Worm (Caenorhabditis elegans) whole organism, midembryonic: Measurements from ENCODE around the gene ptp-4A2.

Source experiments
- T22C8.4 ChIP-seq: fragments of 200-800 bp; sonication (Bioruptor generic); IDR thresholded peaks from 2 replicates; pipeline ENCODE4 v1.3.6; 2022; ENCODE audit warnings: missing genetic modification characterization, missing compliant biosample characterization
- cog-1 ChIP-seq: sonication (generic microtip); optimal IDR thresholded peaks from 2 replicates; lab custom pipeline; 2016; ENCODE audit warnings: missing genetic modification characterization, missing compliant biosample characterization
- flt-1 ChIP-seq: fragments of 200-800 bp; sonication (Bioruptor generic); IDR thresholded peaks from 2 replicates; pipeline ENCODE4 v1.3.6; 2022; ENCODE audit warnings: missing genetic modification characterization, missing compliant biosample characterization
- klf-2 ChIP-seq: fragments of 200-800 bp; sonication (Bioruptor generic); conservative IDR thresholded peaks from 2 replicates; pipeline ENCODE4 v1.3.6; 2022; ENCODE audit warnings: missing genetic modification reagents, missing genetic modification characterization, missing compliant biosample characterization
- med-1 ChIP-seq: sonication (generic microtip); optimal IDR thresholded peaks from 2 replicates; lab custom pipeline; 2017; ENCODE audit warnings: missing genetic modification characterization, mild to moderate bottlenecking, missing compliant biosample characterization, antibody characterized with exemption, missing genetic modification reagents; ENCODE audit not compliant: insufficient read depth
- ref-1 ChIP-seq: fragments of 200-800 bp; sonication (Bioruptor generic); conservative IDR thresholded peaks from 2 replicates; pipeline ENCODE4 v1.3.6; 2022; ENCODE audit warnings: missing genetic modification reagents, missing genetic modification characterization, missing compliant biosample characterization
- tab-1 ChIP-seq: fragments of 200-800 bp; sonication (Bioruptor generic); IDR thresholded peaks from 2 replicates; pipeline ENCODE4 v1.3.6; 2022; ENCODE audit warnings: missing genetic modification characterization, missing compliant biosample characterization

ce11 chrX:3976755-3977154 is 33.6 kb upstream of the ptp-4A2 start:
- TF ChIP-seq tab-1: no peak
- no peak for TF ChIP-seq ref-1 (GFP tag; lab: Robert Waterston, UW)
- TF ChIP-seq med-1 (GFP tag; lab: Kevin White, UChicago): no peak
- TF ChIP-seq klf-2 (GFP tag; lab: Robert Waterston, UW): no peak
- no peak for TF ChIP-seq T22C8.4 (GFP tag; lab: Robert Waterston, UW)
- no peak for TF ChIP-seq cog-1
- no peak for TF ChIP-seq flt-1 (GFP tag; lab: Robert Waterston, UW)
